Fruit fly (Drosophila melanogaster) whole organism, embryonic: ENCODE results near the gene Ac3.
A peak's percentile ranks its signal among the peaks of the same experiment; 100 is the strongest.

Experiments used
- Atf-2 ChIP-seq: fragments of 200-800 bp; sonication (Bioruptor generic); optimal IDR thresholded peaks from 2 replicates; lab custom pipeline; 2016; ENCODE audit warnings: missing biosample characterization, missing genetic modification characterization
- BtbVII ChIP-seq: fragments of 200-800 bp; sonication (Bioruptor generic); optimal IDR thresholded peaks from 3 replicates; lab custom pipeline; 2017; ENCODE audit warnings: missing biosample characterization, mild to moderate bottlenecking, missing genetic modification characterization
- CG10209 ChIP-seq: fragments of 200-800 bp; sonication (Bioruptor generic); optimal IDR thresholded peaks from 3 replicates; lab custom pipeline; 2017; ENCODE audit warnings: missing biosample characterization, mild to moderate bottlenecking, missing genetic modification characterization, missing genetic modification reagents
- CG10565 ChIP-seq: fragments of 200-800 bp; sonication (Bioruptor generic); optimal IDR thresholded peaks from 3 replicates; lab custom pipeline; 2016; ENCODE audit warnings: missing biosample characterization, mild to moderate bottlenecking, missing genetic modification characterization
- CG11560 ChIP-seq: fragments of 200-800 bp; sonication (Bioruptor generic); IDR thresholded peaks from 3 replicates; pipeline ENCODE4 v1.3.6; 2022; ENCODE audit warnings: missing biosample characterization, missing genetic modification characterization
- CG12104 ChIP-seq: fragments of 200-800 bp; sonication (Bioruptor generic); optimal IDR thresholded peaks from 3 replicates; lab custom pipeline; 2016; ENCODE audit warnings: missing biosample characterization, missing genetic modification characterization
- CG12155 ChIP-seq: fragments of 200-800 bp; sonication (Bioruptor generic); optimal IDR thresholded peaks from 3 replicates; lab custom pipeline; 2016; ENCODE audit warnings: missing biosample characterization, missing genetic modification characterization
- CG13123 ChIP-seq: fragments of 200-800 bp; sonication (Bioruptor generic); optimal IDR thresholded peaks from 2 replicates; lab custom pipeline; 2016; ENCODE audit warnings: missing biosample characterization, missing genetic modification characterization
- CG14014 ChIP-seq: fragments of 200-800 bp; sonication (Bioruptor generic); IDR thresholded peaks from 2 replicates; pipeline ENCODE4 v1.3.6; 2022; ENCODE audit warnings: missing biosample characterization, missing genetic modification characterization
- CG14860 ChIP-seq: fragments of 200-800 bp; sonication (Bioruptor generic); IDR thresholded peaks from 3 replicates; pipeline ENCODE4 v1.3.6; 2022; ENCODE audit warnings: missing biosample characterization, missing genetic modification characterization; ENCODE audit not compliant: partially characterized antibody
- CG17361 ChIP-seq: fragments of 200-800 bp; sonication (Bioruptor generic); IDR thresholded peaks from 3 replicates; pipeline ENCODE4 v1.3.6; 2022; ENCODE audit warnings: missing biosample characterization, missing genetic modification characterization
- CG17912 ChIP-seq: fragments of 200-800 bp; sonication (Bioruptor generic); optimal IDR thresholded peaks from 2 replicates; lab custom pipeline; 2018; ENCODE audit warnings: missing biosample characterization, mild to moderate bottlenecking, missing genetic modification characterization
- CG1792 ChIP-seq: fragments of 200-800 bp; sonication (Bioruptor generic); optimal IDR thresholded peaks from 2 replicates; lab custom pipeline; 2016; ENCODE audit warnings: missing biosample characterization, missing genetic modification characterization
- CG2120 ChIP-seq: fragments of 200-800 bp; sonication (Bioruptor generic); optimal IDR thresholded peaks from 3 replicates; lab custom pipeline; 2016; ENCODE audit warnings: missing biosample characterization, missing genetic modification characterization
- CG31365 ChIP-seq: fragments of 200-800 bp; sonication (Bioruptor generic); optimal IDR thresholded peaks from 2 replicates; lab custom pipeline; 2018; ENCODE audit warnings: missing biosample characterization, mild to moderate bottlenecking, missing genetic modification characterization
- CG3838 ChIP-seq: fragments of 200-800 bp; sonication (Bioruptor generic); optimal IDR thresholded peaks from 3 replicates; lab custom pipeline; 2016; ENCODE audit warnings: missing biosample characterization, missing genetic modification characterization
- CG4707 ChIP-seq: fragments of 200-800 bp; sonication (Bioruptor generic); optimal IDR thresholded peaks from 2 replicates; lab custom pipeline; 2018; ENCODE audit warnings: missing biosample characterization, mild to moderate bottlenecking, missing genetic modification characterization, moderate library complexity
- CG5953 ChIP-seq: fragments of 200-800 bp; sonication (Bioruptor generic); IDR thresholded peaks from 2 replicates; pipeline ENCODE4 v1.3.6; 2022; ENCODE audit warnings: missing biosample characterization, missing genetic modification characterization
- CG6854 ChIP-seq: fragments of 200-800 bp; sonication (Bioruptor generic); optimal IDR thresholded peaks from 3 replicates; lab custom pipeline; 2017; ENCODE audit warnings: missing biosample characterization, mild to moderate bottlenecking, missing genetic modification characterization
- CG8281 ChIP-seq: fragments of 200-800 bp; sonication (Bioruptor generic); optimal IDR thresholded peaks from 2 replicates; lab custom pipeline; 2018; ENCODE audit warnings: missing biosample characterization, mild to moderate bottlenecking, missing genetic modification characterization, moderate library complexity
- Gug ChIP-seq: fragments of 200-800 bp; sonication (Bioruptor generic); IDR thresholded peaks from 4 replicates; pipeline ENCODE4 v1.3.6; 2022; ENCODE audit warnings: missing biosample characterization, missing genetic modification characterization
- HmgZ ChIP-seq: fragments of 200-800 bp; sonication (Bioruptor generic); optimal IDR thresholded peaks from 2 replicates; lab custom pipeline; 2018; ENCODE audit warnings: missing biosample characterization, mild to moderate bottlenecking, missing genetic modification characterization
- Hr3 ChIP-seq: fragments of 200-800 bp; sonication (Bioruptor generic); optimal IDR thresholded peaks from 3 replicates; lab custom pipeline; 2016; ENCODE audit warnings: missing biosample characterization, missing genetic modification characterization
- Hr78 ChIP-seq, 2 experiments: fragments of 200-800 bp in 1 of 2; fragments of >200 bp in 1 of 2; sonication (Bioruptor generic) in 1 of 2; optimal IDR thresholded peaks; 2 replicates each; lab custom pipeline; 2017 to 2019; ENCODE audit warnings: missing biosample characterization in 2 of 2, missing genetic modification characterization in 2 of 2, mild to moderate bottlenecking in 1 of 2, moderate library complexity in 1 of 2
- Lhr ChIP-seq: fragments of 200-800 bp; sonication (Bioruptor generic); optimal IDR thresholded peaks from 3 replicates; lab custom pipeline; 2017; ENCODE audit warnings: mild to moderate bottlenecking, missing biosample characterization, missing genetic modification reagents, missing genetic modification characterization
- MESR4 ChIP-seq: fragments of 200-800 bp; sonication (Bioruptor generic); optimal IDR thresholded peaks from 2 replicates; lab custom pipeline; 2018; ENCODE audit warnings: missing biosample characterization, mild to moderate bottlenecking, missing genetic modification characterization, moderate library complexity
- MTF-1 ChIP-seq: fragments of 200-800 bp; sonication (Bioruptor generic); optimal IDR thresholded peaks from 2 replicates; lab custom pipeline; 2018; ENCODE audit warnings: missing biosample characterization, mild to moderate bottlenecking, missing genetic modification characterization, borderline replicate concordance
- Med ChIP-seq: fragments of 200-800 bp; sonication (Bioruptor generic); peaks from one replicate; lab custom pipeline; 2016; ENCODE audit warnings: missing biosample characterization, missing genetic modification characterization, mild to moderate bottlenecking, inconsistent platforms, moderate library complexity
- Mrtf ChIP-seq: fragments of 200-800 bp; sonication (Bioruptor generic); IDR thresholded peaks from 3 replicates; pipeline ENCODE4 v1.3.6; 2022; ENCODE audit warnings: missing biosample characterization, missing genetic modification characterization
- Ptx1 ChIP-seq: fragments of 200-800 bp; sonication (Bioruptor generic); IDR thresholded peaks from 2 replicates; pipeline ENCODE4 v1.3.6; 2022; ENCODE audit warnings: missing biosample characterization, missing genetic modification characterization
- ash1 ChIP-seq: fragments of 200-800 bp; sonication (Bioruptor generic); optimal IDR thresholded peaks from 2 replicates; lab custom pipeline; 2018; ENCODE audit warnings: missing biosample characterization, mild to moderate bottlenecking, missing genetic modification characterization
- chm ChIP-seq: fragments of 200-800 bp; sonication (Bioruptor generic); IDR thresholded peaks from 2 replicates; pipeline ENCODE4 v1.3.6; 2022; ENCODE audit warnings: missing biosample characterization, missing genetic modification characterization
- crol ChIP-seq: fragments of 200-800 bp; sonication (Bioruptor generic); IDR thresholded peaks from 2 replicates; pipeline ENCODE4 v1.3.6; 2022; ENCODE audit warnings: missing biosample characterization, missing genetic modification characterization
- dan ChIP-seq: fragments of 200-800 bp; sonication (Bioruptor generic); IDR thresholded peaks from 2 replicates; pipeline ENCODE4 v1.3.6; 2022; ENCODE audit warnings: missing biosample characterization, missing genetic modification characterization
- fru ChIP-seq: fragments of >200 bp; optimal IDR thresholded peaks from 2 replicates; lab custom pipeline; 2017
- ftz-f1 ChIP-seq: fragments of 200-800 bp; sonication (Bioruptor generic); optimal IDR thresholded peaks from 2 replicates; lab custom pipeline; 2016; ENCODE audit warnings: missing biosample characterization, missing genetic modification characterization
- gcm ChIP-seq: fragments of 200-800 bp; sonication (Bioruptor generic); optimal IDR thresholded peaks from 2 replicates; lab custom pipeline; 2019; ENCODE audit warnings: missing biosample characterization, mild to moderate bottlenecking, missing genetic modification characterization, moderate library complexity
- her ChIP-seq: fragments of 200-800 bp; sonication (Bioruptor generic); optimal IDR thresholded peaks from 2 replicates; lab custom pipeline; 2016; ENCODE audit warnings: missing biosample characterization, missing genetic modification characterization
- klu ChIP-seq: fragments of 200-800 bp; sonication (Bioruptor generic); IDR thresholded peaks from 2 replicates; pipeline ENCODE4 v1.3.6; 2022; ENCODE audit warnings: missing biosample characterization, missing genetic modification characterization
- mirr ChIP-seq: fragments of 200-800 bp; sonication (Bioruptor generic); optimal IDR thresholded peaks from 3 replicates; lab custom pipeline; 2018; ENCODE audit warnings: missing biosample characterization, mild to moderate bottlenecking, missing genetic modification characterization
- onecut ChIP-seq: fragments of 200-800 bp; sonication (Bioruptor generic); IDR thresholded peaks from 2 replicates; pipeline ENCODE4 v1.3.6; 2022; ENCODE audit warnings: missing biosample characterization, missing genetic modification characterization
- repo ChIP-seq: fragments of 200-800 bp; sonication (Bioruptor generic); optimal IDR thresholded peaks from 2 replicates; lab custom pipeline; 2016; ENCODE audit warnings: missing biosample characterization, missing genetic modification characterization
- scrt ChIP-seq: fragments of 200-800 bp; sonication (Bioruptor generic); optimal IDR thresholded peaks from 2 replicates; lab custom pipeline; 2018; ENCODE audit warnings: missing biosample characterization, mild to moderate bottlenecking, missing genetic modification characterization, moderate library complexity
- sisA ChIP-seq: fragments of 200-800 bp; sonication (Bioruptor generic); IDR thresholded peaks from 2 replicates; pipeline ENCODE4 v1.3.6; 2022; ENCODE audit warnings: missing biosample characterization, missing genetic modification characterization
- slp2 ChIP-seq: fragments of 200-800 bp; sonication (Bioruptor generic); optimal IDR thresholded peaks from 2 replicates; lab custom pipeline; 2016; ENCODE audit warnings: missing biosample characterization, missing genetic modification characterization
- stc ChIP-seq: fragments of 200-800 bp; sonication (Bioruptor generic); IDR thresholded peaks from 2 replicates; pipeline ENCODE4 v1.3.6; 2022; ENCODE audit warnings: missing biosample characterization, missing genetic modification characterization
- tgo ChIP-seq: fragments of 200-800 bp; sonication (Bioruptor generic); IDR thresholded peaks from 3 replicates; pipeline ENCODE4 v1.3.6; 2022; ENCODE audit warnings: missing biosample characterization, missing genetic modification characterization
- tx ChIP-seq: fragments of 200-800 bp; sonication (Bioruptor generic); optimal IDR thresholded peaks from 2 replicates; lab custom pipeline; 2016; ENCODE audit warnings: missing biosample characterization, missing genetic modification characterization
- wek ChIP-seq: fragments of 200-800 bp; sonication (Bioruptor generic); optimal IDR thresholded peaks from 3 replicates; lab custom pipeline; 2018; ENCODE audit warnings: missing biosample characterization, mild to moderate bottlenecking, missing genetic modification characterization, moderate library complexity

Gene Ac3

dm6 chr2L:21681322-21682268, 49.2 kb downstream of the Ac3 start, which contains the start of gene eEF2 (continued):
- TF ChIP-seq CG4707 (peak; percentile 76), stc (GFP tag; lab: Robert Waterston, UW) (0 out of 2 replicates have a peak, but pooled peaks have one; percentile 36), CG10209 (peak; percentile 73), her (GFP tag; lab: Kevin White, UChicago) (peak; percentile 83), MTF-1 (peak; percentile 88), CG10565 (GFP tag; lab: Kevin White, UChicago) (no peak), CG5953 (GFP tag; lab: Robert Waterston, UW) (peak; percentile 84), dan (GFP tag; lab: Robert Waterston, UW) (no peak), CG12155 (GFP tag; lab: Kevin White, UChicago) (peak; percentile 42), CG8281 (tag; lab: Kevin White, UChicago) (peak; percentile 24), sisA (GFP tag; lab: Robert Waterston, UW) (no peak), Atf-2 (GFP tag; lab: Kevin White, UChicago) (peak; percentile 55), onecut (GFP tag; lab: Robert Waterston, UW) (peak; percentile 83), mirr (GFP tag; lab: Kevin White, UChicago) (peak; percentile 89), CG14014 (GFP tag; lab: Robert Waterston, UW) (peak; percentile 69; the same call in 1 of the 2 replicates), CG31365 (tag; lab: Kevin White, UChicago) (peak; percentile 69), fru (lab: Kevin White, UChicago) (no peak), crol (no peak), CG2120 (GFP tag; lab: Kevin White, UChicago) (peak; percentile 55), Med (GFP tag; lab: Kevin White, UChicago) (peak; percentile 97), BtbVII (GFP tag; lab: Kevin White, UChicago) (peak; percentile 80), CG12104 (GFP tag; lab: Kevin White, UChicago) (peak; percentile 42), CG11560 (tag; lab: Robert Waterston, UW) (no peak), tgo (GFP tag; lab: Robert Waterston, UW) (peak; percentile 55), wek (GFP tag; lab: Kevin White, UChicago) (peak; percentile 87), ash1 (peak; percentile 73), tx (GFP tag; lab: Kevin White, UChicago) (peak; percentile 57), CG17361 (GFP tag; lab: Robert Waterston, UW) (peak; percentile 60; the same call in 2 of the 3 replicates), CG13123 (GFP tag; lab: Kevin White, UChicago) (peak; percentile 28), Hr78 (GFP tag; optimal IDR thresholded peaks at IDR 0.05; lab: Kevin White, UChicago) (peak in 1 of 2 experiments; percentile 28), gcm (GFP tag; lab: Kevin White, UChicago) (peak; percentile 71), klu (GFP tag; lab: Robert Waterston, UW) (0 out of 2 replicates have a peak, but pooled peaks have one; percentile 11), Lhr (GFP tag; lab: Kevin White, UChicago) (peak; percentile 80), slp2 (GFP tag; lab: Kevin White, UChicago) (peak; percentile 33), Hr3 (GFP tag; lab: Kevin White, UChicago) (peak; percentile 38), Gug (peak; percentile 37; the same call in 1 of the 4 replicates), ftz-f1 (GFP tag; lab: Kevin White, UChicago) (peak; percentile 30), CG14860 (GFP tag; lab: Robert Waterston, UW) (peak; percentile 89), CG1792 (GFP tag; lab: Kevin White, UChicago) (peak; percentile 18), Mrtf (GFP tag; lab: Robert Waterston, UW) (no peak; the same call in 2 of the 3 replicates), scrt (GFP tag; lab: Kevin White, UChicago) (peak; percentile 66), CG17912 (peak; percentile 92), repo (GFP tag; lab: Kevin White, UChicago) (peak; percentile 72), CG3838 (no peak), CG6854 (peak; percentile 56), chm (peak; percentile 95), HmgZ (tag; lab: Kevin White, UChicago) (peak; percentile 86), Ptx1 (no peak; the same call in 1 of the 2 replicates), MESR4 (GFP tag; lab: Kevin White, UChicago) (peak; percentile 98)
